Fruit fly (Drosophila melanogaster) S2 (cell line): ENCODE measurements around the gene Rph.

ENCODE experiments used
- CG8478 ChIP-seq: fragments of >200 bp; optimal IDR thresholded peaks from 2 replicates; lab custom pipeline; 2018
- CTCF ChIP-seq, 2 experiments: fragments of >200 bp; optimal IDR thresholded peaks; 2 replicates each; lab custom pipeline; 2018

dm6 chrX:10783374-10784064 is 26.1 kb upstream of the Rph start:
- no peak for TF ChIP-seq CG8478 (lab: Kevin White, UChicago)
- TF ChIP-seq CTCF (optimal IDR thresholded peaks at IDR 0.05; lab: Kevin White, UChicago) = no peak
